Fruit fly (Drosophila melanogaster) Kc167 (cell line): ENCODE results near the gene CG31542.

ENCODE experiments used
- Myc ChIP-seq: fragments of >200 bp; optimal IDR thresholded peaks from 2 replicates; lab custom pipeline; 2017; ENCODE audit warnings: missing external identifiers
- Sin3A ChIP-seq: fragments of >200 bp; optimal IDR thresholded peaks from 2 replicates; lab custom pipeline; 2018; ENCODE audit warnings: missing external identifiers
- h ChIP-seq: fragments of >200 bp; optimal IDR thresholded peaks from 3 replicates; lab custom pipeline; 2018; ENCODE audit warnings: missing external identifiers
- insv ChIP-seq: fragments of >200 bp; optimal IDR thresholded peaks from 3 replicates; lab custom pipeline; 2018; ENCODE audit warnings: missing external identifiers
- psq ChIP-seq: fragments of >200 bp; optimal IDR thresholded peaks from 2 replicates; lab custom pipeline; 2017; ENCODE audit warnings: missing external identifiers
- ttk ChIP-seq: sonication (Bioruptor generic); optimal IDR thresholded peaks from 2 replicates; lab custom pipeline; 2017; ENCODE audit warnings: missing external identifiers

The CG31542 gene

dm6 chr3R:5369490-5370001 is at the start of gene CG31542, which contains the start of gene CG34277:
Gene CG31542 (plus strand): TSS chr3R:5369540.
Gene CG34277 (plus strand): TSS chr3R:5369540.
- TF ChIP-seq Myc (lab: Kevin White, UChicago) (no peak), insv (lab: Kevin White, UChicago) (no peak), ttk (lab: Kevin White, UChicago) (no peak), h (no peak), Sin3A (lab: Kevin White, UChicago) (no peak), psq (no peak)

dm6 chr3R:5320672-5321071 is 48.7 kb upstream of the CG31542 start:
- TF ChIP-seq Sin3A (lab: Kevin White, UChicago), result no peak
- no peak for TF ChIP-seq h
- no peak for TF ChIP-seq ttk (lab: Kevin White, UChicago)
- no peak for TF ChIP-seq Myc (lab: Kevin White, UChicago)
- no peak for TF ChIP-seq insv (lab: Kevin White, UChicago)
- no peak for TF ChIP-seq psq

- TF ChIP-seq Sin3A (lab: Kevin White, UChicago) (no peak), Myc (lab: Kevin White, UChicago) (no peak), insv (lab: Kevin White, UChicago) (no peak), h (no peak), psq (no peak), ttk (lab: Kevin White, UChicago) (no peak)
These were observed 47.1 kb upstream of the CG31542 start for dm6 chr3R:5322182-5322609.

- TF ChIP-seq Sin3A (lab: Kevin White, UChicago), result no peak
- TF ChIP-seq h, result no peak
These were observed 45.4 kb upstream of the CG31542 start for dm6 chr3R:5323741-5324538.

dm6 chr3R:5326166-5326565 is 43.2 kb upstream of the CG31542 start:
- TF ChIP-seq Sin3A (lab: Kevin White, UChicago) (no peak), ttk (lab: Kevin White, UChicago) (no peak), Myc (lab: Kevin White, UChicago) (no peak), insv (lab: Kevin White, UChicago) (no peak), psq (no peak), h (no peak)

- TF ChIP-seq psq, result no peak
- no peak for TF ChIP-seq Myc (lab: Kevin White, UChicago)
- no peak for TF ChIP-seq insv (lab: Kevin White, UChicago)
- no peak for TF ChIP-seq h
- TF ChIP-seq ttk (lab: Kevin White, UChicago), result no peak
- no peak for TF ChIP-seq Sin3A (lab: Kevin White, UChicago)
These were observed 41.4 kb upstream of the CG31542 start for dm6 chr3R:5327911-5328310.

- no peak for TF ChIP-seq insv (lab: Kevin White, UChicago)
- no peak for TF ChIP-seq Myc (lab: Kevin White, UChicago)
- TF ChIP-seq h, result no peak
- TF ChIP-seq psq, result no peak
- TF ChIP-seq ttk (lab: Kevin White, UChicago), result no peak
- TF ChIP-seq Sin3A (lab: Kevin White, UChicago), result no peak
These were observed 39.0 kb upstream of the CG31542 start for dm6 chr3R:5330338-5330737.

dm6 chr3R:5331764-5332405 is 37.5 kb upstream of the CG31542 start:
- TF ChIP-seq h, result no peak
- TF ChIP-seq insv (lab: Kevin White, UChicago), result no peak
- TF ChIP-seq Sin3A (lab: Kevin White, UChicago), result no peak
- no peak for TF ChIP-seq Myc (lab: Kevin White, UChicago)
- no peak for TF ChIP-seq psq
- TF ChIP-seq ttk (lab: Kevin White, UChicago), result no peak

- TF ChIP-seq ttk (lab: Kevin White, UChicago), result no peak
- TF ChIP-seq insv (lab: Kevin White, UChicago), result no peak
- no peak for TF ChIP-seq psq
- TF ChIP-seq h, result no peak
- no peak for TF ChIP-seq Sin3A (lab: Kevin White, UChicago)
- TF ChIP-seq Myc (lab: Kevin White, UChicago), result no peak
These were observed 22.5 kb upstream of the CG31542 start for dm6 chr3R:5346707-5347323.

- TF ChIP-seq psq (no peak), h (no peak), Sin3A (lab: Kevin White, UChicago) (no peak), Myc (lab: Kevin White, UChicago) (no peak), ttk (lab: Kevin White, UChicago) (no peak), insv (lab: Kevin White, UChicago) (no peak)
These were observed 18.9 kb upstream of the CG31542 start, which contains the start of gene mtd for dm6 chr3R:5350393-5350972. Gene mtd (minus strand): TSS chr3R:5350443.

dm6 chr3R:5354373-5355134 is 14.8 kb upstream of the CG31542 start, which contains the start of the genes CG11999 and CG1161:
Gene CG11999 (minus strand): TSS chr3R:5354747.
Gene CG1161 (plus strand): TSS chr3R:5355092.
- no peak for TF ChIP-seq psq
- no peak for TF ChIP-seq insv (lab: Kevin White, UChicago)
- TF ChIP-seq h, result no peak
- TF ChIP-seq Myc (lab: Kevin White, UChicago), result no peak
- TF ChIP-seq ttk (lab: Kevin White, UChicago), result no peak
- TF ChIP-seq Sin3A (lab: Kevin White, UChicago), result no peak
